Worm (Caenorhabditis elegans): Measurements from ENCODE around the gene C14A11.5.

C14A11.5 gene

DNA sequence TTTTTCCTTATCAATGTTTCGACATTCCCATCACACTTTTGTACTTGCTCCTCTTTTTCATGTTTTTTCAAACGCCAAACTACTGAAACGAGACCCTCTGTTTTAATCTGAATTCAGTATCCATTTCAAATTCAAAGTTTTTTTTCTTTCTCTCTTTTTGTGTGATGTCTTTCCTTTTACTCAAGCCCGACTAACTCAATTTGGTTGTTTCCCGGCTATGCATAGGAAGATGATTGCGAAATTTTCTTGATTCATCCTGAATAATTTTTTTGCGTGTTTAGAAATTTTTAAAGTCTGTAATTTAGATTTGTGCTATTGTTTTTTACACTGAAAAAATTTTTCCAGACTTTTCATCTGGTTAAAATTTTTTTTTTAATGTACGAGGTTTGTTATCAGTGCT is 43.0 kb downstream of the C14A11.5 start:
- no peak for TF ChIP-seq ahr-1 (tag; optimal IDR thresholded peaks at IDR 0.05)
- TF ChIP-seq unc-42 (tag; optimal IDR thresholded peaks at IDR 0.05) = peak; percentile 76

DNA sequence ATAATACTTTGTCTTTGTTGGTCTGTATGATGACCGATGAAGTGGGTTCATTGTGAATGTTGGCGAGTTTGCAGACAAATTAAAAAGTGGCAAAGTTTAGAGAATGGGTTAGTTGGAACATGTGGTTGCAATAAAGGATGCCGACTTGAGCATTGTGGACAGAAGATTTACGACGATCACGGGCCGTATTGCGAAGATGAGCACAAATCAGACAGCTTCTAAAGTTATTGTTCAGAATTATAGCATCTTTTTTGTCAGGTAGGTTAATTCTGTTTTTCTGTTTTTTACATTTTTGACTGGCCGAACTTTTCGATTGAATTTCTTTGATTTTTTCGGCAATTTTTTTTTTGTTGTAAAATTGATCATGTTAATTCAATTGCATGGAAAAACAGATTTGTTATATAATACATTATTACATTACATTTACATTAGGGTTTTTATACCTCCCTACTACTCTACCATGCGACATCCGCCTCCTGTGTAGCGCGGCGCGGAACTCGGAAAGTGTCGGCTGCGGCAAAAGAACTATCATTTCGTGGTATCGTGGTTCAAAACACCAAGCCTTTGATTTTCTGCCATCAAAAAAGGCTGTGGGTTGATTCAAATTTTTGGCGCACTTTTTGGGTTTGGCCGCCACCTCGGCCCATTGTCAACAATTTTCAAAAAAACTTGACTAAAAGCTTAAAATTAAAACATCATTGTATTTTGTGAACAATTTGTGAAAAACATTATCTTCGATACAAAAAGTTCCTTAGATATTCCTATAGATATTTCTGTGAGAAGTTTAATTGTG is 43.7 kb downstream of the C14A11.5 start, which contains the start of gene unc-2:
unc-2 (minus strand) TSS at position 51 of the 793 bp plus-strand sequence.
- TF ChIP-seq ceh-9 (tag; optimal IDR thresholded peaks at IDR 0.05) (no peak), ttx-3 (tag; optimal IDR thresholded peaks at IDR 0.05) (no peak), elt-2 (tag; optimal IDR thresholded peaks at IDR 0.05) (no peak), unc-42 (tag; optimal IDR thresholded peaks at IDR 0.05) (no peak), ref-2 (tag; optimal IDR thresholded peaks at IDR 0.05) (no peak), F13H6.1 (tag; optimal IDR thresholded peaks at IDR 0.05) (no peak), dmd-4 (tag; optimal IDR thresholded peaks at IDR 0.05; ENCODE audit: borderline replicate concordance) (no peak), hlh-30 (tag; optimal IDR thresholded peaks at IDR 0.05; ENCODE audit: insufficient read depth) (no peak)

All from whole organism, late embryonic.